Worm (Caenorhabditis elegans): ENCODE results near the gene Y110A2AL.4.

ce11 chrII:2866541-2867124 is 27.5 kb downstream of the Y110A2AL.4 start, which contains the start of the genes Y110A2AL.9 and Y110A2AL.3:
- TF ChIP-seq tbx-37 (GFP tag; conservative IDR thresholded peaks at IDR 0.05) (no peak), sea-1 (GFP tag; conservative IDR thresholded peaks at IDR 0.05) (no peak), flt-1 (GFP tag; IDR thresholded peaks at IDR 0.05) (no peak), hmbx-1 (tag; optimal IDR thresholded peaks at IDR 0.05) (no peak)
